Fruit fly (Drosophila melanogaster) whole organism, embryonic: ENCODE results near the gene CG6928.

Experiments used
- Aef1 ChIP-seq: fragments of 200-800 bp; sonication (Bioruptor generic); IDR thresholded peaks from 3 replicates; pipeline ENCODE4 v1.3.6; 2022; ENCODE audit warnings: missing biosample characterization, missing genetic modification characterization
- Atf3 ChIP-seq: fragments of 200-800 bp; sonication (Bioruptor generic); optimal IDR thresholded peaks from 3 replicates; lab custom pipeline; 2016; ENCODE audit warnings: missing biosample characterization, missing genetic modification characterization
- Awh ChIP-seq: fragments of 200-800 bp; sonication (Bioruptor generic); IDR thresholded peaks from 2 replicates; pipeline ENCODE4, ENCODE4 v1.3.6; 2022; ENCODE audit warnings: missing biosample characterization, missing genetic modification characterization
- CG10431 ChIP-seq: fragments of 200-800 bp; sonication (Bioruptor generic); optimal IDR thresholded peaks from 3 replicates; lab custom pipeline; 2018; ENCODE audit warnings: missing biosample characterization, mild to moderate bottlenecking, missing genetic modification characterization
- CG12236 ChIP-seq: fragments of 200-800 bp; sonication (Bioruptor generic); optimal IDR thresholded peaks from 2 replicates; lab custom pipeline; 2016; ENCODE audit warnings: missing biosample characterization, missing genetic modification characterization
- CG12659 ChIP-seq: fragments of 200-800 bp; sonication (Bioruptor generic); optimal IDR thresholded peaks from 3 replicates; lab custom pipeline; 2017; ENCODE audit warnings: mild to moderate bottlenecking, missing biosample characterization, missing genetic modification reagents, missing genetic modification characterization
- CG15601 ChIP-seq: fragments of 200-800 bp; sonication (Bioruptor generic); optimal IDR thresholded peaks from 3 replicates; lab custom pipeline; 2019; ENCODE audit warnings: missing biosample characterization, mild to moderate bottlenecking, missing genetic modification characterization, moderate library complexity
- CG17568 ChIP-seq: fragments of 200-800 bp; sonication (Bioruptor generic); optimal IDR thresholded peaks from 2 replicates; lab custom pipeline; 2018; ENCODE audit warnings: missing biosample characterization, mild to moderate bottlenecking, missing genetic modification characterization, moderate library complexity
- CG2199 ChIP-seq: fragments of 200-800 bp; sonication (Bioruptor generic); IDR thresholded peaks from 3 replicates; pipeline ENCODE4 v1.3.6; 2022; ENCODE audit warnings: missing biosample characterization, missing genetic modification characterization
- CG2889 ChIP-seq: fragments of 200-800 bp; sonication (Bioruptor generic); IDR thresholded peaks from 3 replicates; pipeline ENCODE4 v1.3.6; 2022; ENCODE audit warnings: missing biosample characterization, missing genetic modification characterization
- CG34224 ChIP-seq: fragments of 200-800 bp; sonication (Bioruptor generic); IDR thresholded peaks from 3 replicates; pipeline ENCODE4 v1.3.6; 2022; ENCODE audit warnings: missing biosample characterization, missing genetic modification characterization; ENCODE audit not compliant: partially characterized antibody
- CG3995 ChIP-seq: fragments of 200-800 bp; sonication (Bioruptor generic); optimal IDR thresholded peaks from 3 replicates; lab custom pipeline; 2016; ENCODE audit warnings: missing biosample characterization, missing genetic modification characterization
- CG42726 ChIP-seq: fragments of 200-800 bp; sonication (Bioruptor generic); IDR thresholded peaks from 2 replicates; pipeline ENCODE4 v1.3.6; 2022; ENCODE audit warnings: missing biosample characterization, missing genetic modification characterization; ENCODE audit not compliant: partially characterized antibody
- CG6791 ChIP-seq: fragments of 200-800 bp; sonication (Bioruptor generic); IDR thresholded peaks from 3 replicates; pipeline ENCODE4 v1.3.6; 2022; ENCODE audit warnings: missing biosample characterization, missing genetic modification characterization; ENCODE audit not compliant: partially characterized antibody
- CG6854 ChIP-seq: fragments of 200-800 bp; sonication (Bioruptor generic); optimal IDR thresholded peaks from 3 replicates; lab custom pipeline; 2017; ENCODE audit warnings: missing biosample characterization, mild to moderate bottlenecking, missing genetic modification characterization
- CG8478 ChIP-seq: fragments of >200 bp; optimal IDR thresholded peaks from 2 replicates; lab custom pipeline; 2018
- Deaf1 ChIP-seq: fragments of 200-800 bp; optimal IDR thresholded peaks from 3 replicates; lab custom pipeline; 2019; ENCODE audit warnings: missing biosample characterization, mild to moderate bottlenecking, missing genetic modification characterization, moderate library complexity
- Med ChIP-seq: fragments of 200-800 bp; sonication (Bioruptor generic); peaks from one replicate; lab custom pipeline; 2016; ENCODE audit warnings: missing biosample characterization, missing genetic modification characterization, mild to moderate bottlenecking, inconsistent platforms, moderate library complexity
- Nf-YA ChIP-seq: fragments of 200-800 bp; sonication (Bioruptor generic); IDR thresholded peaks from 2 replicates; pipeline ENCODE4 v1.3.6; 2022; ENCODE audit warnings: missing biosample characterization, missing genetic modification characterization
- Side ChIP-seq: fragments of 200-800 bp; sonication (Bioruptor generic); optimal IDR thresholded peaks from 2 replicates; lab custom pipeline; 2016; ENCODE audit warnings: missing biosample characterization, missing genetic modification characterization
- Sry-β ChIP-seq: fragments of 200-800 bp; sonication (Bioruptor generic); optimal IDR thresholded peaks from 2 replicates; lab custom pipeline; 2018; ENCODE audit warnings: missing biosample characterization, mild to moderate bottlenecking, missing genetic modification characterization, moderate library complexity
- ase ChIP-seq: fragments of 200-800 bp; sonication (Bioruptor generic); IDR thresholded peaks from 3 replicates; pipeline ENCODE4 v1.3.6; 2022; ENCODE audit warnings: missing biosample characterization, missing genetic modification characterization
- ato ChIP-seq: fragments of 200-800 bp; sonication (Bioruptor generic); IDR thresholded peaks from 2 replicates; pipeline ENCODE4 v1.3.6; 2022; ENCODE audit warnings: missing biosample characterization, missing genetic modification characterization; ENCODE audit not compliant: partially characterized antibody
- br ChIP-seq: fragments of >200 bp; optimal IDR thresholded peaks from 2 replicates; lab custom pipeline; 2017
- cad ChIP-seq: fragments of >200 bp; optimal IDR thresholded peaks from 2 replicates; lab custom pipeline; 2017; ENCODE audit warnings: missing biosample characterization, missing genetic modification characterization
- croc ChIP-seq: fragments of 200-800 bp; sonication (Bioruptor generic); conservative IDR thresholded peaks from 3 replicates; pipeline ENCODE4 v1.3.6; 2022; ENCODE audit warnings: missing biosample characterization, missing genetic modification characterization
- crol ChIP-seq: fragments of 200-800 bp; sonication (Bioruptor generic); IDR thresholded peaks from 2 replicates; pipeline ENCODE4 v1.3.6; 2022; ENCODE audit warnings: missing biosample characterization, missing genetic modification characterization
- cwo ChIP-seq: fragments of 200-800 bp; sonication (Bioruptor generic); optimal IDR thresholded peaks from 3 replicates; lab custom pipeline; 2017; ENCODE audit warnings: missing biosample characterization, missing genetic modification characterization, mild to moderate bottlenecking, moderate library complexity, missing genetic modification reagents
- dan ChIP-seq: fragments of 200-800 bp; sonication (Bioruptor generic); IDR thresholded peaks from 2 replicates; pipeline ENCODE4 v1.3.6; 2022; ENCODE audit warnings: missing biosample characterization, missing genetic modification characterization
- dmrt11E ChIP-seq: fragments of 200-800 bp; sonication (Bioruptor generic); optimal IDR thresholded peaks from 3 replicates; lab custom pipeline; 2018; ENCODE audit warnings: missing biosample characterization, mild to moderate bottlenecking, missing genetic modification characterization, moderate library complexity
- dpn ChIP-seq, 2 experiments: fragments of 200-800 bp; sonication (Bioruptor generic); optimal IDR thresholded peaks; 3 replicates each; lab custom pipeline; 2016; ENCODE audit warnings: missing biosample characterization in 2 of 2, missing genetic modification characterization in 2 of 2
- esg ChIP-seq: fragments of 200-800 bp; sonication (Bioruptor generic); conservative IDR thresholded peaks from 2 replicates; pipeline ENCODE4 v1.3.6; 2022; ENCODE audit warnings: missing biosample characterization, missing genetic modification characterization
- gt ChIP-seq: fragments of 200-800 bp; sonication (Bioruptor generic); IDR thresholded peaks from 2 replicates; pipeline ENCODE4 v1.3.6; 2022; ENCODE audit warnings: missing biosample characterization, missing genetic modification characterization
- h ChIP-seq: fragments of >200 bp; optimal IDR thresholded peaks from 2 replicates; lab custom pipeline; 2017
- kay ChIP-seq: fragments of 200-800 bp; sonication (Bioruptor generic); optimal IDR thresholded peaks from 2 replicates; lab custom pipeline; 2016; ENCODE audit warnings: missing biosample characterization, missing genetic modification characterization
- pita ChIP-seq: fragments of 200-800 bp; sonication (Bioruptor generic); optimal IDR thresholded peaks from 2 replicates; lab custom pipeline; 2017; ENCODE audit warnings: missing biosample characterization, mild to moderate bottlenecking, missing genetic modification characterization
- psq ChIP-seq: fragments of 200-800 bp; sonication (Bioruptor generic); optimal IDR thresholded peaks from 2 replicates; lab custom pipeline; 2017; ENCODE audit warnings: missing biosample characterization, missing genetic modification characterization
- rib ChIP-seq: fragments of 200-800 bp; sonication (Bioruptor generic); IDR thresholded peaks from 2 replicates; pipeline ENCODE4 v1.3.6; 2022; ENCODE audit warnings: missing biosample characterization, missing genetic modification characterization
- sd ChIP-seq: fragments of 200-800 bp; sonication (Bioruptor generic); optimal IDR thresholded peaks from 3 replicates; lab custom pipeline; 2018; ENCODE audit warnings: missing biosample characterization, mild to moderate bottlenecking, missing genetic modification characterization, moderate library complexity
- seq ChIP-seq: fragments of 200-800 bp; sonication (Bioruptor generic); IDR thresholded peaks from 2 replicates; pipeline ENCODE4 v1.3.6; 2022; ENCODE audit warnings: missing biosample characterization, missing genetic modification characterization
- stwl ChIP-seq: fragments of 200-800 bp; sonication (Bioruptor generic); optimal IDR thresholded peaks from 3 replicates; lab custom pipeline; 2018; ENCODE audit warnings: missing biosample characterization, mild to moderate bottlenecking, missing genetic modification characterization, moderate library complexity
- vvl ChIP-seq: fragments of 200-800 bp; sonication (Bioruptor generic); IDR thresholded peaks from 2 replicates; pipeline ENCODE4 v1.3.6; 2022; ENCODE audit warnings: missing biosample characterization, missing genetic modification characterization
- yki ChIP-seq: fragments of >200 bp; optimal IDR thresholded peaks from 3 replicates; lab custom pipeline; 2018

CG6928 gene

dm6 chr3L:11997959-11998358, 5.0 kb upstream of the CG6928 start, which contains the start of gene Grip163 (continued):
- no peak for TF ChIP-seq rib
- TF ChIP-seq cad (GFP tag; lab: Kevin White, UChicago) = no peak
- TF ChIP-seq, all 482 proteins: peak for 17

dm6 chr3L:12003457-12003856, 502 bp downstream of the CG6928 start:
- no peak for TF ChIP-seq CG12236
- no peak for TF ChIP-seq dan (GFP tag; lab: Robert Waterston, UW)
- no peak for TF ChIP-seq Side (GFP tag; lab: Kevin White, UChicago)
- no peak for TF ChIP-seq crol (GFP tag; lab: Robert Waterston, UW)
- TF ChIP-seq CG12659 (GFP tag; lab: Kevin White, UChicago) = no peak
- peak; percentile 35 for TF ChIP-seq sd (tag; lab: Kevin White, UChicago)
- peak; percentile 56 for TF ChIP-seq cwo
- TF ChIP-seq CG8478 (lab: Kevin White, UChicago) = no peak

- no peak for TF ChIP-seq dmrt11E (tag; lab: Kevin White, UChicago)
- peak; percentile 11; the same call in 1 of the 2 replicates for TF ChIP-seq rib
- no peak for TF ChIP-seq CG34224
- peak; percentile 74 for TF ChIP-seq cwo
- TF ChIP-seq psq (GFP tag; lab: Kevin White, UChicago) = no peak
- TF ChIP-seq Deaf1 = peak; percentile 74
- TF ChIP-seq Awh = no peak
- no peak for TF ChIP-seq Atf3 (GFP tag; lab: Kevin White, UChicago)
- TF ChIP-seq vvl (GFP tag; lab: Robert Waterston, UW) = no peak
- peak; percentile 35 for TF ChIP-seq sd (tag; lab: Kevin White, UChicago)
- TF ChIP-seq kay (GFP tag; lab: Kevin White, UChicago) = no peak
- peak; percentile 44; the same call in 1 of the 3 replicates for TF ChIP-seq CG2199
- TF ChIP-seq CG42726 (GFP tag; lab: Robert Waterston, UW) = no peak
- TF ChIP-seq Nf-YA (GFP tag; lab: Robert Waterston, UW) = no peak
- TF ChIP-seq br (lab: Kevin White, UChicago) = no peak
- TF ChIP-seq gt (GFP tag; lab: Robert Waterston, UW) = no peak
- no peak for TF ChIP-seq croc (GFP tag; lab: Robert Waterston, UW)
- no peak for TF ChIP-seq ato
- no peak for TF ChIP-seq Med (GFP tag; lab: Kevin White, UChicago)
- TF ChIP-seq seq = no peak
- no peak for TF ChIP-seq pita (GFP tag; lab: Kevin White, UChicago)
- TF ChIP-seq CG6854 (GFP tag; lab: Kevin White, UChicago) = no peak
- TF ChIP-seq CG15601 (tag; lab: Kevin White, UChicago) = peak; percentile 53
- TF ChIP-seq h (lab: Kevin White, UChicago) = no peak
- TF ChIP-seq CG2889 (GFP tag; lab: Robert Waterston, UW) = no peak
- TF ChIP-seq Aef1 (GFP tag; lab: Robert Waterston, UW) = no peak
- TF ChIP-seq CG6791 (GFP tag; lab: Robert Waterston, UW) = 0 out of 3 replicates have a peak, but pooled peaks have one; percentile 43
- peak; percentile 5 for TF ChIP-seq CG3995
Measured at dm6 chr3L:12004136-12004535, 1.2 kb downstream of the CG6928 start.

DNA sequence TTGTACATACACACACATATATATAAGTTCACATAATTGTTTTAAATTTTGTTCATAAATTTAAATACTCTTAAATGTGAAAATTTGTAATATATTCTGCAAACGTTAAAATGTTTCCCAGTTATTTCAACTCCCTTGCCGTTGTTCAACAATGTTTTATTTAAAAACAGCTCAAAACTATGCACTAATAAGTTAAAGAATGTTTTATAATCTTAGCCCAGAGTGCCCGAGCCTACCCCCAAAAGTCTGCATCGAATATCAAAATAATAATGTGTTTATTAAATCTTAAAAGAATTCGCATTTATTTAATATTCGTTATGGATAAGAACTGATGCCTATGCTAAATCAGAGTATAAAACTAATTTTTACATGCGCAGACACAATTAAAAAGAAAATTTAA, 5.0 kb downstream of the CG6928 start:
- TF ChIP-seq stwl (tag; lab: Kevin White, UChicago) (peak; percentile 27), yki (no peak), CG17568 (GFP tag; lab: Kevin White, UChicago) (no peak), ase (GFP tag; lab: Robert Waterston, UW) (no peak), dpn (GFP tag; optimal IDR thresholded peaks at IDR 0.05; lab: Kevin White, UChicago) (no peak), CG15601 (tag; lab: Kevin White, UChicago) (peak; percentile 78), esg (GFP tag; lab: Robert Waterston, UW) (no peak), Sry-β (GFP tag; lab: Kevin White, UChicago) (no peak), CG10431 (no peak)
